Fruit fly (Drosophila melanogaster) whole organism, embryonic: Measurements from ENCODE around the gene Pgant2.
A peak's percentile ranks its signal among the peaks of the same experiment; 100 is the strongest.

Source experiments
- CG10431 ChIP-seq: fragments of 200-800 bp; sonication (Bioruptor generic); optimal IDR thresholded peaks from 3 replicates; lab custom pipeline; 2018; ENCODE audit warnings: missing biosample characterization, mild to moderate bottlenecking, missing genetic modification characterization
- CG11723 ChIP-seq: fragments of 200-800 bp; sonication (Bioruptor generic); optimal IDR thresholded peaks from 2 replicates; lab custom pipeline; 2017; ENCODE audit warnings: missing biosample characterization, mild to moderate bottlenecking, missing genetic modification characterization
- CG13775 ChIP-seq: fragments of 200-800 bp; sonication (Bioruptor generic); optimal IDR thresholded peaks from 3 replicates; lab custom pipeline; 2017; ENCODE audit warnings: missing biosample characterization, mild to moderate bottlenecking, missing genetic modification characterization
- CG14441 ChIP-seq: fragments of 200-800 bp; sonication (Bioruptor generic); IDR thresholded peaks from 2 replicates; pipeline ENCODE4 v1.3.6; 2022; ENCODE audit warnings: missing biosample characterization, missing genetic modification characterization
- CG15073 ChIP-seq: fragments of 200-800 bp; sonication (Bioruptor generic); optimal IDR thresholded peaks from 2 replicates; lab custom pipeline; 2016; ENCODE audit warnings: missing biosample characterization, missing genetic modification characterization
- CG15269 ChIP-seq: fragments of 200-800 bp; sonication (Bioruptor generic); optimal IDR thresholded peaks from 2 replicates; lab custom pipeline; 2018; ENCODE audit warnings: missing biosample characterization, mild to moderate bottlenecking, missing genetic modification characterization, moderate library complexity
- CG15601 ChIP-seq: fragments of 200-800 bp; sonication (Bioruptor generic); optimal IDR thresholded peaks from 3 replicates; lab custom pipeline; 2019; ENCODE audit warnings: missing biosample characterization, mild to moderate bottlenecking, missing genetic modification characterization, moderate library complexity
- CG16815 ChIP-seq: fragments of 200-800 bp; sonication (Bioruptor generic); optimal IDR thresholded peaks from 3 replicates; lab custom pipeline; 2017; ENCODE audit warnings: missing biosample characterization, mild to moderate bottlenecking, missing genetic modification characterization
- CG1832 ChIP-seq: fragments of 200-800 bp; sonication (Bioruptor generic); optimal IDR thresholded peaks from 2 replicates; lab custom pipeline; 2017; ENCODE audit warnings: missing biosample characterization, mild to moderate bottlenecking, missing genetic modification characterization, inconsistent platforms
- CG18764 ChIP-seq: fragments of 200-800 bp; sonication (Bioruptor generic); optimal IDR thresholded peaks from 3 replicates; lab custom pipeline; 2016; ENCODE audit warnings: missing biosample characterization, missing genetic modification characterization
- CG2120 ChIP-seq: fragments of 200-800 bp; sonication (Bioruptor generic); optimal IDR thresholded peaks from 3 replicates; lab custom pipeline; 2016; ENCODE audit warnings: missing biosample characterization, missing genetic modification characterization
- CG3407 ChIP-seq: fragments of 200-800 bp; sonication (Bioruptor generic); optimal IDR thresholded peaks from 2 replicates; lab custom pipeline; 2018; ENCODE audit warnings: missing biosample characterization, mild to moderate bottlenecking, missing genetic modification characterization
- CG34422 ChIP-seq: fragments of 200-800 bp; sonication (Bioruptor generic); IDR thresholded peaks from 3 replicates; pipeline ENCODE4 v1.3.6; 2022; ENCODE audit warnings: missing biosample characterization, missing genetic modification characterization
- CG4328 ChIP-seq: fragments of 200-800 bp; sonication (Bioruptor generic); optimal IDR thresholded peaks from 3 replicates; lab custom pipeline; 2017; ENCODE audit warnings: missing biosample characterization, missing genetic modification reagents, missing genetic modification characterization
- CG6272 ChIP-seq: fragments of 200-800 bp; sonication (Bioruptor generic); IDR thresholded peaks from 2 replicates; pipeline ENCODE4 v1.3.6; 2022; ENCODE audit warnings: missing biosample characterization, missing genetic modification characterization
- CG7839 ChIP-seq: fragments of 200-800 bp; sonication (Bioruptor generic); optimal IDR thresholded peaks from 3 replicates; lab custom pipeline; 2018; ENCODE audit warnings: missing biosample characterization, mild to moderate bottlenecking, missing genetic modification characterization, moderate library complexity
- CG7987 ChIP-seq: fragments of 200-800 bp; sonication (Bioruptor generic); optimal IDR thresholded peaks from 2 replicates; lab custom pipeline; 2018; ENCODE audit warnings: missing biosample characterization, mild to moderate bottlenecking, missing genetic modification characterization, moderate library complexity
- CG8478 ChIP-seq: fragments of >200 bp; optimal IDR thresholded peaks from 2 replicates; lab custom pipeline; 2018
- CG8765 ChIP-seq: fragments of 200-800 bp; sonication (Bioruptor generic); IDR thresholded peaks from 2 replicates; pipeline ENCODE4 v1.3.6; 2022; ENCODE audit warnings: missing biosample characterization, missing genetic modification characterization
- CG8944 ChIP-seq: fragments of 200-800 bp; sonication (Bioruptor generic); optimal IDR thresholded peaks from 3 replicates; lab custom pipeline; 2016; ENCODE audit warnings: missing biosample characterization, missing genetic modification characterization
- CG9437 ChIP-seq: fragments of 200-800 bp; sonication (Bioruptor generic); optimal IDR thresholded peaks from 2 replicates; lab custom pipeline; 2018; ENCODE audit warnings: missing biosample characterization, mild to moderate bottlenecking, missing genetic modification characterization
- CTCF ChIP-seq: fragments of 200-800 bp; sonication (Bioruptor generic); optimal IDR thresholded peaks from 2 replicates; lab custom pipeline; 2017; ENCODE audit warnings: missing biosample characterization, mild to moderate bottlenecking, missing genetic modification characterization, moderate library complexity
- Camta ChIP-seq: fragments of 200-800 bp; sonication (Bioruptor generic); optimal IDR thresholded peaks from 2 replicates; lab custom pipeline; 2016; ENCODE audit warnings: missing biosample characterization, missing genetic modification characterization
- Dfd ChIP-seq, 2 experiments: fragments of >200 bp; optimal IDR thresholded peaks; 2 replicates each; lab custom pipeline; 2017; ENCODE audit warnings: missing biosample characterization in 2 of 2, missing genetic modification characterization in 2 of 2
- Dip3 ChIP-seq: fragments of 200-800 bp; sonication (Bioruptor generic); optimal IDR thresholded peaks from 3 replicates; lab custom pipeline; 2016; ENCODE audit warnings: missing biosample characterization, missing genetic modification characterization
- Hmx ChIP-seq: fragments of 200-800 bp; sonication (Bioruptor generic); optimal IDR thresholded peaks from 2 replicates; lab custom pipeline; 2016; ENCODE audit warnings: missing biosample characterization, missing genetic modification characterization
- Hr51 ChIP-seq, 2 experiments: fragments of 200-800 bp; sonication (Bioruptor generic); optimal IDR thresholded peaks; 2 replicates in 1 of 2; 3 replicates in 1 of 2; lab custom pipeline; 2016 to 2018; ENCODE audit warnings: missing biosample characterization in 2 of 2, missing genetic modification characterization in 2 of 2, mild to moderate bottlenecking in 1 of 2, moderate library complexity in 1 of 2
- PHDP ChIP-seq: fragments of 200-800 bp; sonication (Bioruptor generic); optimal IDR thresholded peaks from 3 replicates; lab custom pipeline; 2018; ENCODE audit warnings: missing biosample characterization, mild to moderate bottlenecking, missing genetic modification characterization, moderate library complexity
- Ptx1 ChIP-seq: fragments of 200-800 bp; sonication (Bioruptor generic); IDR thresholded peaks from 2 replicates; pipeline ENCODE4 v1.3.6; 2022; ENCODE audit warnings: missing biosample characterization, missing genetic modification characterization
- Ravus ChIP-seq: fragments of 200-800 bp; sonication (Bioruptor generic); IDR thresholded peaks from 2 replicates; pipeline ENCODE4 v1.3.6; 2022; ENCODE audit warnings: missing biosample characterization, missing genetic modification characterization
- Six4 ChIP-seq: fragments of 200-800 bp; sonication (Bioruptor generic); optimal IDR thresholded peaks from 2 replicates; lab custom pipeline; 2016; ENCODE audit warnings: missing biosample characterization, missing genetic modification characterization
- Stat92E ChIP-seq, 3 experiments: fragments of >200 bp in 2 of 3; fragments of 200-800 bp in 1 of 3; sonication (Bioruptor generic) in 1 of 3; optimal IDR thresholded peaks; 2 replicates each; lab custom pipeline; 2017 to 2019; ENCODE audit warnings: missing biosample characterization in 3 of 3, missing genetic modification characterization in 3 of 3, mild to moderate bottlenecking in 1 of 3, moderate library complexity in 1 of 3
- YL-1 ChIP-seq: fragments of 200-800 bp; sonication (Bioruptor generic); optimal IDR thresholded peaks from 3 replicates; lab custom pipeline; 2017; ENCODE audit warnings: missing biosample characterization, mild to moderate bottlenecking, missing genetic modification characterization
- ash1 ChIP-seq: fragments of 200-800 bp; sonication (Bioruptor generic); optimal IDR thresholded peaks from 2 replicates; lab custom pipeline; 2018; ENCODE audit warnings: missing biosample characterization, mild to moderate bottlenecking, missing genetic modification characterization
- ato ChIP-seq: fragments of 200-800 bp; sonication (Bioruptor generic); IDR thresholded peaks from 2 replicates; pipeline ENCODE4 v1.3.6; 2022; ENCODE audit warnings: missing biosample characterization, missing genetic modification characterization; ENCODE audit not compliant: partially characterized antibody
- cato ChIP-seq: fragments of 200-800 bp; sonication (Bioruptor generic); optimal IDR thresholded peaks from 2 replicates; lab custom pipeline; 2016; ENCODE audit warnings: missing biosample characterization, missing genetic modification characterization, borderline replicate concordance
- cwo ChIP-seq: fragments of 200-800 bp; sonication (Bioruptor generic); optimal IDR thresholded peaks from 3 replicates; lab custom pipeline; 2017; ENCODE audit warnings: missing biosample characterization, missing genetic modification characterization, mild to moderate bottlenecking, moderate library complexity, missing genetic modification reagents
- dm ChIP-seq: fragments of 200-800 bp; sonication (Bioruptor generic); optimal IDR thresholded peaks from 3 replicates; lab custom pipeline; 2016; ENCODE audit warnings: missing biosample characterization, missing genetic modification characterization
- eyg ChIP-seq: fragments of 200-800 bp; sonication (Bioruptor generic); optimal IDR thresholded peaks from 3 replicates; lab custom pipeline; 2016; ENCODE audit warnings: missing biosample characterization, missing genetic modification characterization
- gsb ChIP-seq: fragments of 200-800 bp; sonication (Bioruptor generic); IDR thresholded peaks from 2 replicates; pipeline ENCODE4 v1.3.6; 2022; ENCODE audit warnings: missing biosample characterization, missing genetic modification characterization
- hbn ChIP-seq: fragments of 200-800 bp; sonication (Bioruptor generic); IDR thresholded peaks from 2 replicates; pipeline ENCODE4 v1.3.6; 2022; ENCODE audit warnings: missing biosample characterization, missing genetic modification characterization; ENCODE audit not compliant: partially characterized antibody
- jing ChIP-seq: fragments of 200-800 bp; sonication (Bioruptor generic); optimal IDR thresholded peaks from 2 replicates; lab custom pipeline; 2018; ENCODE audit warnings: missing biosample characterization, mild to moderate bottlenecking, missing genetic modification characterization
- lbe ChIP-seq: fragments of 200-800 bp; sonication (Bioruptor generic); optimal IDR thresholded peaks from 2 replicates; lab custom pipeline; 2016; ENCODE audit warnings: missing biosample characterization, mild to moderate bottlenecking, missing genetic modification characterization
- mld ChIP-seq: fragments of 200-800 bp; sonication (Bioruptor generic); IDR thresholded peaks from 3 replicates; pipeline ENCODE4 v1.3.6; 2022; ENCODE audit warnings: missing biosample characterization, missing genetic modification characterization; ENCODE audit not compliant: partially characterized antibody
- pum ChIP-seq: fragments of 200-800 bp; sonication (Bioruptor generic); optimal IDR thresholded peaks from 2 replicates; lab custom pipeline; 2016; ENCODE audit warnings: missing biosample characterization, missing genetic modification characterization
- rib ChIP-seq: fragments of 200-800 bp; sonication (Bioruptor generic); IDR thresholded peaks from 2 replicates; pipeline ENCODE4 v1.3.6; 2022; ENCODE audit warnings: missing biosample characterization, missing genetic modification characterization
- seq ChIP-seq: fragments of 200-800 bp; sonication (Bioruptor generic); IDR thresholded peaks from 2 replicates; pipeline ENCODE4 v1.3.6; 2022; ENCODE audit warnings: missing biosample characterization, missing genetic modification characterization
- sisA ChIP-seq: fragments of 200-800 bp; sonication (Bioruptor generic); IDR thresholded peaks from 2 replicates; pipeline ENCODE4 v1.3.6; 2022; ENCODE audit warnings: missing biosample characterization, missing genetic modification characterization
- tll ChIP-seq, 2 experiments: fragments of 200-800 bp in 1 of 2; fragments of >200 bp in 1 of 2; sonication (Bioruptor generic) in 1 of 2; optimal IDR thresholded peaks; 2 replicates each; lab custom pipeline; 2017 to 2019; ENCODE audit warnings: missing biosample characterization in 2 of 2, missing genetic modification characterization in 2 of 2, mild to moderate bottlenecking in 1 of 2, moderate library complexity in 1 of 2

The Pgant2 gene

DNA sequence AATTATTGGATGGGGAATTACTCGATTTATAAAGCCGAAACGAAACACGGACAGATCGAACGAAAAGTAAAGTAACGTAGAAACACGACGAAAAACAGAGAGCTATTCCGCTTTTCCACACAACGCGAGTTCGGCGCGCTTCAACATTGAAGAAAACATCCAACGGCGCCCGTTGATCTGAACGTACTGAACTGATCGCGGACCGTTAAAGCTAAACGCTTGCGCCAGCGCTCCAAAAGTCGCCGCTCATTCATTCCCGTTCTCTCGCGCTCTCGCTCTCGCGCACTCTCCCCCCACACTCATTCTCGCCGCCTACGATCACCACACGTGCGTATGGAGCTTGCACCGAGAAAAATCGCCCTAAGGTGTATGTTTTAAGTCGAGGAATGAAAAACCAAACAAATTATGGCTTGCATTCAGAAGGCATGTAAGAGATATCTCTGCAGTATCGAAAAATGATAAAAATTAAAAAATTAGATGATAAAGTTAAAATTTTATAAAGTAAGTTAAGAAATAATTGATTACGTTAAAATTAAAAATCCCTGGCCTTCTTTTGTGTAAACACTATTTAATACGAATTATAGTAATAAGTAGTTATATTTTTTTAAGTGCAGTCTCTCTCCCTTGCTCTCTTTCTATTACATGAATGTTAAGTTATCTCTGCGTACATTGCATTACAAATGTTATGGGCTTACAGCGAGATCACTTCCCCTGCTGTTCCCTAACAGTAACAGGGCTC, 71.7 kb downstream of the Pgant2 start, which contains the start of gene E23 (continued):
- TF ChIP-seq Dfd (GFP tag; optimal IDR thresholded peaks at IDR 0.05; lab: Kevin White, UChicago) (no peak), lbe (GFP tag; lab: Kevin White, UChicago) (peak; percentile 93), CG10431 (GFP tag; lab: Kevin White, UChicago) (peak; percentile 97), CG9437 (peak; percentile 97), CG13775 (GFP tag; lab: Kevin White, UChicago) (peak; percentile 99), dm (peak; percentile 91), CG8478 (no peak), rib (GFP tag; lab: Robert Waterston, UW) (peak; percentile 96), CG15073 (GFP tag; lab: Kevin White, UChicago) (peak; percentile 83), ato (GFP tag; lab: Robert Waterston, UW) (peak; percentile 61; the same call in 1 of the 2 replicates), CG8765 (peak; percentile 89), seq (peak; percentile 98), CG7839 (tag; lab: Kevin White, UChicago) (peak; percentile 99), CG2120 (GFP tag; lab: Kevin White, UChicago) (peak; percentile 98), Ptx1 (GFP tag; lab: Robert Waterston, UW) (peak; percentile 99), CG15601 (tag; lab: Kevin White, UChicago) (peak; percentile 99), CG18764 (GFP tag; lab: Kevin White, UChicago) (peak; percentile 96), cato (GFP tag; lab: Kevin White, UChicago) (peak; percentile 98), eyg (GFP tag; lab: Kevin White, UChicago) (peak; percentile 86), CG34422 (peak; percentile 98), hbn (GFP tag; lab: Robert Waterston, UW) (no peak), CG4328 (peak; percentile 98), CTCF (peak; percentile 74), YL-1 (GFP tag; lab: Kevin White, UChicago) (peak; percentile 97), CG16815 (GFP tag; lab: Kevin White, UChicago) (peak; percentile 98), tll (GFP tag; optimal IDR thresholded peaks at IDR 0.05; lab: Kevin White, UChicago) (no peak), CG7987 (peak; percentile 97), Hmx (GFP tag; lab: Kevin White, UChicago) (peak; percentile 84), PHDP (tag; lab: Kevin White, UChicago) (peak; percentile 99), CG1832 (GFP tag; lab: Kevin White, UChicago) (no peak), Stat92E (GFP tag; optimal IDR thresholded peaks at IDR 0.05; lab: Kevin White, UChicago) (peak in 1 of 3 experiments; percentile 98), sisA (GFP tag; lab: Robert Waterston, UW) (peak; percentile 98), cwo (GFP tag; lab: Kevin White, UChicago) (peak; percentile 100), jing (GFP tag; lab: Kevin White, UChicago) (peak; percentile 93), Dip3 (GFP tag; lab: Kevin White, UChicago) (peak; percentile 93), Hr51 (GFP tag; optimal IDR thresholded peaks at IDR 0.05; lab: Kevin White, UChicago) (peak; percentile 96 to 100), gsb (GFP tag; lab: Robert Waterston, UW) (peak; percentile 97), pum (GFP tag; lab: Kevin White, UChicago) (peak; percentile 92), mld (GFP tag; lab: Robert Waterston, UW) (peak; percentile 70; the same call in 1 of the 3 replicates), CG6272 (peak; percentile 97), CG8944 (GFP tag; lab: Kevin White, UChicago) (peak; percentile 93), ash1 (peak; percentile 17), CG14441 (GFP tag; lab: Robert Waterston, UW) (peak; percentile 97), Ravus (GFP tag; lab: Robert Waterston, UW) (peak; percentile 93), Six4 (GFP tag; lab: Kevin White, UChicago) (peak; percentile 98), CG11723 (GFP tag; lab: Kevin White, UChicago) (peak; percentile 99), Camta (GFP tag; lab: Kevin White, UChicago) (peak; percentile 96), CG3407 (peak; percentile 98), CG15269 (tag; lab: Kevin White, UChicago) (peak; percentile 99)
